Fruit fly (Drosophila melanogaster): ENCODE results near the gene betaTub97EF.

DNA sequence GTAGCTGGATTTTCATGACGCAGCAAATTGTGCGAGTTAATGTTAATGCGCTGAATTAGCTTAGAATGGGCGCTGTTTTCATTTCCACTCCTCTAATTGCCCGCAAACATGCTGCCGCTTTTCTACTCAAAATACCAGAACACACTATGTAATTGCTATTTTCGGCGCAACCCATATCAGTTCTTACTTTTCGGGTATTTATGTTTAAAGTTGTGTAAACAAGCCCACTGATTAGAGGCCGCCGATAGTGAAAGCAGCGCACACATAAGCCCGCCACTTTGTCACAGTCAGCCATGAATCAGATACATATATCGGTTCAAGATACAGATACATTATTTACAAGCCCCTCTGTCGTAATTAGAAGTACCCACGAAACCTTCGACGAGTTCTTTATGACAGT lies 1.4 kb downstream of the betaTub97EF start:
- TF ChIP-seq psq (optimal IDR thresholded peaks at IDR 0.05) (no peak), Sin3A (optimal IDR thresholded peaks at IDR 0.05) (no peak)

All from Kc167 (cell line).